Worm (Caenorhabditis elegans) whole organism, young adult: ENCODE results near the gene K05F6.4.

ENCODE experiments used
- B0019.2 ChIP-seq: fragments of 200-800 bp; sonication (Bioruptor generic); conservative IDR thresholded peaks from 2 replicates; pipeline ENCODE4 v1.3.6; 2022; ENCODE audit warnings: missing genetic modification reagents, missing genetic modification characterization, missing compliant biosample characterization
- F22D6.2 ChIP-seq: sonication (generic microtip); optimal IDR thresholded peaks from 2 replicates; lab custom pipeline; 2016; ENCODE audit warnings: mild to moderate bottlenecking, missing genetic modification characterization, missing compliant biosample characterization
- F57C9.4 ChIP-seq: sonication (generic microtip); optimal IDR thresholded peaks from 2 replicates; lab custom pipeline; 2017; ENCODE audit warnings: mild to moderate bottlenecking, missing genetic modification characterization, missing compliant biosample characterization
- dpl-1 ChIP-seq: fragments of 150-350 bp; optimal IDR thresholded peaks from 2 replicates; lab custom pipeline; 2014; ENCODE audit warnings: missing biosample characterization, missing genetic modification reagents, missing genetic modification characterization
- fkh-3 ChIP-seq: sonication (generic microtip); optimal IDR thresholded peaks from 2 replicates; lab custom pipeline; 2016; ENCODE audit warnings: mild to moderate bottlenecking, missing genetic modification characterization, missing compliant biosample characterization
- hsf-1 ChIP-seq: fragments of 200-800 bp; sonication (Bioruptor generic); IDR thresholded peaks from 2 replicates; pipeline ENCODE4 v1.3.6; 2022; ENCODE audit warnings: missing genetic modification reagents, missing genetic modification characterization, missing compliant biosample characterization
- lin-26 ChIP-seq: fragments of 200-800 bp; sonication (Bioruptor generic); IDR thresholded peaks from 2 replicates; pipeline ENCODE4 v1.3.6; 2022; ENCODE audit warnings: missing genetic modification reagents, missing genetic modification characterization, missing compliant biosample characterization
- pha-4 ChIP-seq: fragments of 150-350 bp; sonication (generic microtip); optimal IDR thresholded peaks from 2 replicates; lab custom pipeline; 2014; ENCODE audit warnings: missing biosample characterization, missing genetic modification reagents, missing genetic modification characterization
- snpc-4 ChIP-seq, 5 experiments: fragments of 150-350 bp in 1 of 5; sonication (generic microtip) in 4 of 5; optimal IDR thresholded peaks; 2 replicates each; lab custom pipeline; 2014 to 2018; ENCODE audit warnings: missing genetic modification characterization in 5 of 5, missing biosample characterization in 3 of 5, antibody characterized with exemption in 2 of 5, mild to moderate bottlenecking in 2 of 5, missing compliant biosample characterization in 2 of 5, missing genotype in 2 of 5, moderate library complexity in 2 of 5, missing genetic modification reagents in 1 of 5
- unc-130 ChIP-seq: sonication (generic microtip); optimal IDR thresholded peaks from 2 replicates; lab custom pipeline; 2016; ENCODE audit warnings: missing genetic modification reagents, missing genetic modification characterization, missing compliant biosample characterization
- unc-62 ChIP-seq: fragments of 150-350 bp; optimal IDR thresholded peaks from 2 replicates; lab custom pipeline; 2014; ENCODE audit warnings: missing biosample characterization, missing genetic modification reagents, missing genetic modification characterization

ce11 chrII:1545625-1546024 lies 2.3 kb downstream of the K05F6.4 start, which contains the start of gene K05F6.12:
- TF ChIP-seq dpl-1 (GFP tag; lab: Kevin White, UChicago) (no peak), F57C9.4 (tag; lab: Kevin White, UChicago) (no peak), B0019.2 (GFP tag; lab: Robert Waterston, UW) (no peak), pha-4 (tag; lab: Kevin White, UChicago) (no peak), unc-130 (no peak), unc-62 (no peak), lin-26 (GFP tag; lab: Robert Waterston, UW) (no peak), F22D6.2 (tag; lab: Kevin White, UChicago) (no peak), snpc-4 (GFP tag; optimal IDR thresholded peaks at IDR 0.05; lab: Kevin White, UChicago) (no peak), snpc-4 (tag; optimal IDR thresholded peaks at IDR 0.05; lab: Kevin White, UChicago) (no peak), hsf-1 (GFP tag; lab: Robert Waterston, UW) (no peak), fkh-3 (tag; lab: Kevin White, UChicago) (no peak)
